Worm (Caenorhabditis elegans): Measurements from ENCODE around the gene H04M03.3.

The H04M03.3 gene

ce11 chrIV:5895190-5895589 is 3.8 kb downstream of the H04M03.3 start, which contains the start of gene nspb-6:
TSS of gene nspb-6 (plus strand) at chrIV:5895490.
- no peak for TF ChIP-seq nhr-12 (tag; optimal IDR thresholded peaks at IDR 0.05)
- TF ChIP-seq rnt-1 (tag; optimal IDR thresholded peaks at IDR 0.05), result no peak
- no peak for TF ChIP-seq Y116A8C.19 (tag; optimal IDR thresholded peaks at IDR 0.05; ENCODE audit: borderline replicate concordance)
- no peak for TF ChIP-seq nhr-84 (tag; optimal IDR thresholded peaks at IDR 0.05)
- TF ChIP-seq nhr-77 (tag; optimal IDR thresholded peaks at IDR 0.05), result no peak
- TF ChIP-seq ets-5 (GFP tag; IDR thresholded peaks at IDR 0.05), result no peak

- TF ChIP-seq grh-1 (GFP tag; IDR thresholded peaks at IDR 0.05), result no peak
- TF ChIP-seq lin-15B (tag; optimal IDR thresholded peaks at IDR 0.05), result no peak
- no peak for TF ChIP-seq fkh-10 (GFP tag; optimal IDR thresholded peaks at IDR 0.05)
- TF ChIP-seq unc-86 (tag; optimal IDR thresholded peaks at IDR 0.05), result no peak
- TF ChIP-seq unc-30 (tag; optimal IDR thresholded peaks at IDR 0.05), result no peak
- TF ChIP-seq blmp-1 (tag; optimal IDR thresholded peaks at IDR 0.05), result no peak
- TF ChIP-seq nhr-20 (tag; optimal IDR thresholded peaks at IDR 0.05), result no peak
- no peak for TF ChIP-seq fkh-8 (tag; optimal IDR thresholded peaks at IDR 0.05)
- no peak for TF ChIP-seq nhr-77 (tag; optimal IDR thresholded peaks at IDR 0.05)
- TF ChIP-seq unc-98 (GFP tag; IDR thresholded peaks at IDR 0.05), result no peak
- no peak for TF ChIP-seq pax-3 (tag; optimal IDR thresholded peaks at IDR 0.05)
These were observed 5.0 kb downstream of the H04M03.3 start, which contains the start of gene pck-3 for ce11 chrIV:5896341-5896740. TSS of gene pck-3 (plus strand) at chrIV:5896641.

- peak; percentile 29 for TF ChIP-seq nhr-47 (tag; optimal IDR thresholded peaks at IDR 0.05)
- TF ChIP-seq efl-3 (GFP tag; optimal IDR thresholded peaks at IDR 0.05), result no peak
- TF ChIP-seq ceh-8 (GFP tag; optimal IDR thresholded peaks at IDR 0.05), result peak; percentile 68
- no peak for TF ChIP-seq fkh-4 (tag; optimal IDR thresholded peaks at IDR 0.05; ENCODE audit: borderline replicate concordance)
- TF ChIP-seq elt-2 (tag; optimal IDR thresholded peaks at IDR 0.05), result no peak
- peak; percentile 51 for TF ChIP-seq lin-14 (GFP tag; optimal IDR thresholded peaks at IDR 0.05)
These were observed 11.4 kb downstream of the H04M03.3 start for ce11 chrIV:5902730-5903129.

ce11 chrIV:5903305-5903778 is 12.0 kb downstream of the H04M03.3 start, which contains the start of gene H04M03.12:
TSS of gene H04M03.12 (minus strand) at chrIV:5903355.
- TF ChIP-seq ceh-63 (GFP tag; optimal IDR thresholded peaks at IDR 0.05), result no peak
- no peak for TF ChIP-seq aha-1 (tag; optimal IDR thresholded peaks at IDR 0.05)
- no peak for TF ChIP-seq hlh-4 (tag; optimal IDR thresholded peaks at IDR 0.05)
- TF ChIP-seq fkh-4 (tag; optimal IDR thresholded peaks at IDR 0.05; ENCODE audit: borderline replicate concordance), result no peak
- TF ChIP-seq sox-4 (tag; optimal IDR thresholded peaks at IDR 0.05), result no peak
- no peak for TF ChIP-seq mep-1 (tag; optimal IDR thresholded peaks at IDR 0.05)
- no peak for TF ChIP-seq egl-27 (tag; optimal IDR thresholded peaks at IDR 0.05)

ce11 chrIV:5915152-5915551 is 23.8 kb downstream of the H04M03.3 start:
- TF ChIP-seq ces-1 (GFP tag; optimal IDR thresholded peaks at IDR 0.05) (peak; percentile 24), nhr-90 (tag; optimal IDR thresholded peaks at IDR 0.05; ENCODE audit: poor library complexity) (no peak), ets-5 (GFP tag; IDR thresholded peaks at IDR 0.05) (no peak), fos-1 (tag; optimal IDR thresholded peaks at IDR 0.05) (no peak), nhr-76 (tag; optimal IDR thresholded peaks at IDR 0.05) (no peak), nhr-12 (tag; optimal IDR thresholded peaks at IDR 0.05) (no peak), aly-2 (tag; optimal IDR thresholded peaks at IDR 0.05) (no peak), lin-15B (tag; optimal IDR thresholded peaks at IDR 0.05) (no peak), ceh-8 (GFP tag; optimal IDR thresholded peaks at IDR 0.05) (no peak), hlh-17 (GFP tag; optimal IDR thresholded peaks at IDR 0.05; ENCODE audit: borderline replicate concordance) (no peak), lin-14 (GFP tag; optimal IDR thresholded peaks at IDR 0.05) (peak; percentile 79), fkh-10 (GFP tag; optimal IDR thresholded peaks at IDR 0.05) (peak; percentile 95), mef-2 (tag; optimal IDR thresholded peaks at IDR 0.05) (no peak), lir-3 (tag; optimal IDR thresholded peaks at IDR 0.05; ENCODE audit: poor library complexity) (no peak), nhr-47 (tag; optimal IDR thresholded peaks at IDR 0.05) (no peak), ceh-88 (GFP tag; IDR thresholded peaks at IDR 0.05) (no peak), mab-9 (GFP tag; IDR thresholded peaks at IDR 0.05) (no peak), pax-3 (tag; optimal IDR thresholded peaks at IDR 0.05) (no peak), ceh-90 (tag; optimal IDR thresholded peaks at IDR 0.05) (no peak), sup-37 (GFP tag; optimal IDR thresholded peaks at IDR 0.05) (no peak), zag-1 (tag; optimal IDR thresholded peaks at IDR 0.05) (no peak), blmp-1 (tag; optimal IDR thresholded peaks at IDR 0.05) (no peak), lsy-2 (tag; optimal IDR thresholded peaks at IDR 0.05) (no peak), efl-1 (optimal IDR thresholded peaks at IDR 0.05) (no peak), efl-1 (GFP tag; optimal IDR thresholded peaks at IDR 0.05 in 1 of 2) (peak in 1 of 2 experiments; percentile 44), aha-1 (tag; optimal IDR thresholded peaks at IDR 0.05) (no peak), unc-86 (tag; optimal IDR thresholded peaks at IDR 0.05) (no peak), sox-4 (tag; optimal IDR thresholded peaks at IDR 0.05) (no peak)

Data from whole organism, L1 larva.